Fruit fly (Drosophila melanogaster): ENCODE measurements around the gene CG17258.

Gene CG17258

dm6 chr2L:3056448-3056790 is 21.3 kb upstream of the CG17258 start, which contains the start of gene FASN1 (continued):
- TF ChIP-seq nau (GFP tag; optimal IDR thresholded peaks at IDR 0.05) (no peak), ERR (GFP tag; optimal IDR thresholded peaks at IDR 0.05) (no peak), GATAe (GFP tag; conservative IDR thresholded peaks at IDR 0.05) (no peak), CG4328 (GFP tag; optimal IDR thresholded peaks at IDR 0.05) (peak; percentile 40), Hand (GFP tag; optimal IDR thresholded peaks at IDR 0.05) (peak; percentile 12), Deaf1 (tag; optimal IDR thresholded peaks at IDR 0.05) (peak; percentile 11), CG12155 (GFP tag; optimal IDR thresholded peaks at IDR 0.05) (no peak), Six4 (GFP tag; optimal IDR thresholded peaks at IDR 0.05) (no peak), lbe (GFP tag; optimal IDR thresholded peaks at IDR 0.05) (no peak), abd-A (tag; optimal IDR thresholded peaks at IDR 0.05) (no peak), CG13775 (GFP tag; optimal IDR thresholded peaks at IDR 0.05) (no peak), Myb (GFP tag; optimal IDR thresholded peaks at IDR 0.05) (peak; percentile 31), lola (GFP tag; optimal IDR thresholded peaks at IDR 0.05) (no peak), peb (GFP tag; IDR thresholded peaks at IDR 0.05) (0 out of 2 replicates have a peak, but pooled peaks have one; percentile 21), ase (GFP tag; IDR thresholded peaks at IDR 0.05) (no peak), cg (GFP tag; optimal IDR thresholded peaks at IDR 0.05) (no peak), Bdp1 (GFP tag; optimal IDR thresholded peaks at IDR 0.05) (no peak), Doc3 (GFP tag; IDR thresholded peaks at IDR 0.05; ENCODE audit: partially characterized antibody) (no peak), prd (optimal IDR thresholded peaks at IDR 0.05) (no peak), prd (GFP tag; IDR thresholded peaks at IDR 0.05) (no peak), chinmo (GFP tag; IDR thresholded peaks at IDR 0.05; ENCODE audit: partially characterized antibody) (0 out of 4 replicates have a peak, but pooled peaks have one; percentile 60), Atf3 (GFP tag; optimal IDR thresholded peaks at IDR 0.05) (no peak), ewg (GFP tag; optimal IDR thresholded peaks at IDR 0.05) (no peak), gcm2 (GFP tag; optimal IDR thresholded peaks at IDR 0.05) (no peak), Side (GFP tag; optimal IDR thresholded peaks at IDR 0.05) (no peak), CG18011 (GFP tag; optimal IDR thresholded peaks at IDR 0.05) (no peak), az2 (GFP tag; optimal IDR thresholded peaks at IDR 0.05) (no peak), CG12236 (GFP tag; optimal IDR thresholded peaks at IDR 0.05) (no peak), croc (GFP tag; conservative IDR thresholded peaks at IDR 0.05) (no peak), CG43689 (GFP tag; IDR thresholded peaks at IDR 0.05) (no peak), row (GFP tag; IDR thresholded peaks at IDR 0.05) (no peak), ro (GFP tag; IDR thresholded peaks at IDR 0.05) (peak; percentile 2; the same call in 1 of the 2 replicates), CG14860 (GFP tag; IDR thresholded peaks at IDR 0.05; ENCODE audit: partially characterized antibody) (0 out of 3 replicates have a peak, but pooled peaks have one; percentile 36), CG32767 (GFP tag; IDR thresholded peaks at IDR 0.05) (0 out of 2 replicates have a peak, but pooled peaks have one; percentile 11), gro (GFP tag; optimal IDR thresholded peaks at IDR 0.05) (peak; percentile 59), CG3847 (GFP tag; IDR thresholded peaks at IDR 0.05) (no peak), CG1647 (GFP tag; optimal IDR thresholded peaks at IDR 0.05) (no peak), CG15696 (tag; optimal IDR thresholded peaks at IDR 0.05) (no peak), nmo (GFP tag; optimal IDR thresholded peaks at IDR 0.05) (no peak), CG33557 (GFP tag; optimal IDR thresholded peaks at IDR 0.05) (no peak), CG15514 (GFP tag; optimal IDR thresholded peaks at IDR 0.05) (peak; percentile 34), CG9437 (GFP tag; optimal IDR thresholded peaks at IDR 0.05) (no peak), Mes4 (GFP tag; optimal IDR thresholded peaks at IDR 0.05) (no peak), CG15011 (GFP tag; optimal IDR thresholded peaks at IDR 0.05) (no peak), CG10543 (GFP tag; optimal IDR thresholded peaks at IDR 0.05) (peak; percentile 69), Antp (GFP tag; optimal IDR thresholded peaks at IDR 0.05) (peak; percentile 10), Ets97D (GFP tag; optimal IDR thresholded peaks at IDR 0.05) (no peak), CG11398 (GFP tag; optimal IDR thresholded peaks at IDR 0.05) (peak; percentile 27), cato (GFP tag; optimal IDR thresholded peaks at IDR 0.05; ENCODE audit: borderline replicate concordance) (no peak), Blimp-1 (GFP tag; optimal IDR thresholded peaks at IDR 0.05) (no peak), CG18476 (GFP tag; optimal IDR thresholded peaks at IDR 0.05) (no peak)
